Fruit fly (Drosophila melanogaster) Kc167 (cell line): ENCODE measurements around the gene CG9733.

Source experiments
- Sin3A ChIP-seq: fragments of >200 bp; optimal IDR thresholded peaks from 2 replicates; lab custom pipeline; 2018; ENCODE audit warnings: missing external identifiers
- h ChIP-seq: fragments of >200 bp; optimal IDR thresholded peaks from 3 replicates; lab custom pipeline; 2018; ENCODE audit warnings: missing external identifiers
- psq ChIP-seq: fragments of >200 bp; optimal IDR thresholded peaks from 2 replicates; lab custom pipeline; 2017; ENCODE audit warnings: missing external identifiers
- ttk ChIP-seq: sonication (Bioruptor generic); optimal IDR thresholded peaks from 2 replicates; lab custom pipeline; 2017; ENCODE audit warnings: missing external identifiers

DNA sequence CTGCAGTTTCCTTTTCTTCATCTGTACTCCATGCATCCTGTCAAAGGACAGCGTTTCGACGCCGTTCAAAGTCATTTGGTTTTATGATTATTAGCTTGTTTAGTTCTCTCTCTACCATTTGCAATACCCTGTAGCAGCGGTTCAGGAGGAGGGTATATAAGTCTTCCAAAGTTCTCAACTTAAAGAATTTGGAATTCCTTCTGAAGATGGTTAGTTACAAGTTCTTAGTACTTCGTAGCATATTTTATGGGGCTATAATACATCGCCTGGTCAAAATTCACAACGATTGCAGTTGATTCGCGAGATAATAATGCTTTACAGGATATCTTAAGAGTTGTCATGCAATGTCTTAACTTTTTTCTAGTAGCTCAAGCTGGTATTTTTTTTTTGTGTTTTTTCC is 39.8 kb upstream of the CG9733 start:
- TF ChIP-seq psq (lab: Kevin White, UChicago) (no peak), h (lab: Kevin White, UChicago) (no peak), Sin3A (lab: Kevin White, UChicago) (no peak), ttk (lab: Kevin White, UChicago) (no peak)
